Fruit fly (Drosophila melanogaster) whole organism, pupa: ENCODE measurements around the gene Slbp.

Experiments used
- CG13204 ChIP-seq: fragments of 200-800 bp; sonication (Bioruptor generic); optimal IDR thresholded peaks from 2 replicates; lab custom pipeline; 2018; ENCODE audit warnings: missing biosample characterization, mild to moderate bottlenecking, missing genetic modification characterization, moderate library complexity
- CG14655 ChIP-seq: fragments of 200-800 bp; sonication (Bioruptor generic); optimal IDR thresholded peaks from 3 replicates; lab custom pipeline; 2017; ENCODE audit warnings: mild to moderate bottlenecking, missing biosample characterization, missing genetic modification reagents, missing genetic modification characterization
- CG17806 ChIP-seq: fragments of 200-800 bp; sonication (Bioruptor generic); optimal IDR thresholded peaks from 2 replicates; lab custom pipeline; 2018; ENCODE audit warnings: missing biosample characterization, mild to moderate bottlenecking, missing genetic modification characterization, moderate library complexity
- EcR ChIP-seq: fragments of 200-800 bp; sonication (Bioruptor generic); optimal IDR thresholded peaks from 3 replicates; lab custom pipeline; 2019; ENCODE audit warnings: missing biosample characterization, missing genetic modification characterization, mild to moderate bottlenecking, moderate library complexity, missing genetic modification reagents
- Ets98B ChIP-seq: fragments of 200-800 bp; sonication (Bioruptor generic); IDR thresholded peaks from 2 replicates; pipeline ENCODE4 v1.3.6; 2022; ENCODE audit warnings: missing biosample characterization, missing genetic modification characterization
- fd96Ca ChIP-seq: fragments of 200-800 bp; sonication (Bioruptor generic); IDR thresholded peaks from 3 replicates; pipeline ENCODE4 v1.3.6; 2022; ENCODE audit warnings: missing biosample characterization, missing genetic modification characterization
- gl ChIP-seq: fragments of 200-800 bp; sonication (Bioruptor generic); optimal IDR thresholded peaks from 2 replicates; lab custom pipeline; 2018; ENCODE audit warnings: missing biosample characterization, mild to moderate bottlenecking, missing genetic modification characterization
- rn ChIP-seq: fragments of 200-800 bp; sonication (Bioruptor generic); IDR thresholded peaks from 2 replicates; pipeline ENCODE4 v1.3.6; 2022; ENCODE audit warnings: missing biosample characterization, missing genetic modification characterization

DNA sequence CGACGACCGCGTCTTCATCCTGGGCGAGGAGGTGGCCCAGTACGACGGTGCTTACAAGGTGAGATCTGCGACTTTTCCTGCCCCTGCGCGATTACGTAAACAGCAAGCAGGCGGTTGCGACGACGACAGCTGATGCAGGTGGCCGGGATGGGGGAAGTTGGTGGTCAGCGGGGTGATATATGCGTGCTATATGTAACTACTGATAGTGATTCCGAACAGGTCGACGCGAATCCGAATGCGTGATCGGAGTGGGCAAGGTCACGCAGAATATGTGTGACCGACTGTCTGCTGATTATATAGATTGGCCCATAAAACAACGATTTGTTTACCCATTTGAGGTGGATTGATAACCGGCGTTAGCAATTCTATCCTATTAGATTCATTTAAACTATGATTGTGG lies 39.7 kb downstream of the Slbp start:
- TF ChIP-seq CG14655 (GFP tag; lab: Kevin White, UChicago) (no peak), EcR (no peak), rn (no peak), CG17806 (tag; lab: Kevin White, UChicago) (no peak), CG13204 (GFP tag; lab: Kevin White, UChicago) (no peak), Ets98B (GFP tag; lab: Robert Waterston, UW) (no peak), gl (tag; lab: Kevin White, UChicago) (no peak), fd96Ca (GFP tag; lab: Robert Waterston, UW) (no peak)
